Fruit fly (Drosophila melanogaster): ENCODE measurements around the gene MnM.

DNA sequence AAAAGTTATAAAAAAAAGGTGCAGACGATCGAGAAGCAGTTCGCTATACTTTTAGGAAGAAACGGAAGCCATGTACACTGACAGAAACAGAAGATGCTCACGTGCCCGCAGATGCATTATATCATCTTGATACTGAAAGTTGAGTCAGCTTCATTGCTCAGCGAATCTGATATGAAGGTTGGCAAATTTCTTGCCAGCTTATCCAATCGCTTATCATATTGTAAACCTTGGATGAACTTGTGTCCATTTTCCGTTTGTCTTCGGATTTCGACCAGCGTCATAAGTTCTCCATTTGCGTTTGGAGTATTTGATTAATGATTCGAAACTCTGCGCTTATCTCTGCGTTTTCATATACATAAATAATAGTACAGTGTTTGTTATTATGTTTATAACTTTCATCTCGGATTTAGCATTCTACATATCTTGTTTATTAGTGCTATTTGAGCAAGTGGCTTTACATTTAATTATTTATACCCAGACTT lies 52.7 kb downstream of the MnM start:
- TF ChIP-seq D1 (tag; optimal IDR thresholded peaks at IDR 0.05) (no peak), CG4496 (GFP tag; IDR thresholded peaks at IDR 0.05) (no peak), CG12605 (GFP tag; IDR thresholded peaks at IDR 0.05) (no peak)
